Worm (Caenorhabditis elegans) whole organism, L4 larva: Measurements from ENCODE around the gene osm-7.

Source experiments
- T26A8.4 ChIP-seq: fragments of 200-800 bp; sonication (Bioruptor generic); IDR thresholded peaks from 2 replicates; pipeline ENCODE4 v1.3.6; 2022; ENCODE audit warnings: missing genetic modification characterization, missing compliant biosample characterization
- hmg-1.1 ChIP-seq: fragments of 200-800 bp; sonication (Bioruptor generic); IDR thresholded peaks from 2 replicates; pipeline ENCODE4 v1.3.6; 2022; ENCODE audit warnings: missing genetic modification reagents, missing genetic modification characterization, missing compliant biosample characterization
- lin-13 ChIP-seq: fragments of 150-350 bp; optimal IDR thresholded peaks from 2 replicates; lab custom pipeline; 2014; ENCODE audit warnings: missing biosample characterization, missing genetic modification reagents, missing genetic modification characterization
- set-16 ChIP-seq: fragments of 200-800 bp; sonication (Bioruptor generic); IDR thresholded peaks from 2 replicates; pipeline ENCODE4 v1.3.6; 2022; ENCODE audit warnings: missing genetic modification reagents, missing genetic modification characterization, missing compliant biosample characterization
- unc-39 ChIP-seq: sonication (generic microtip); optimal IDR thresholded peaks from 2 replicates; lab custom pipeline; 2017; ENCODE audit warnings: missing biosample characterization, missing genetic modification characterization

- TF ChIP-seq set-16 (no peak; the same call in 1 of the 2 replicates), unc-39 (tag; lab: Kevin White, UChicago) (no peak), lin-13 (GFP tag; lab: Kevin White, UChicago) (no peak), T26A8.4 (GFP tag; lab: Robert Waterston, UW) (no peak), hmg-1.1 (no peak)
Measured at ce11 chrIII:13527424-13528097, 48.4 kb upstream of the osm-7 start, which contains the start of gene lron-13.
